Fruit fly (Drosophila melanogaster): Measurements from ENCODE around the gene Pex12.
A peak's percentile ranks its signal among the peaks of the same experiment; 100 is the strongest.

Pex12 gene

dm6 chr2L:815785-816389, at the start of gene Pex12, which contains the start of gene Saf6:
TSS of gene Pex12 (plus strand) at chr2L:815993.
TSS of gene Saf6 (minus strand) at chr2L:815950.
- TF ChIP-seq abd-A (tag; optimal IDR thresholded peaks at IDR 0.05) (no peak), HHEX (GFP tag; optimal IDR thresholded peaks at IDR 0.05) (no peak), CG17328 (GFP tag; IDR thresholded peaks at IDR 0.05) (no peak), CG1233 (GFP tag; optimal IDR thresholded peaks at IDR 0.05) (no peak), Poxn (GFP tag; IDR thresholded peaks at IDR 0.05) (no peak), CG4820 (GFP tag; optimal IDR thresholded peaks at IDR 0.05) (no peak), Sin3A (optimal IDR thresholded peaks at IDR 0.05) (peak; percentile 16), CG3726 (GFP tag; IDR thresholded peaks at IDR 0.05) (no peak), so (GFP tag; IDR thresholded peaks at IDR 0.05) (no peak), odd (GFP tag; optimal IDR thresholded peaks at IDR 0.05) (no peak), Trl (optimal IDR thresholded peaks at IDR 0.05) (no peak), Trl (GFP tag; optimal IDR thresholded peaks at IDR 0.05) (no peak), CG12299 (tag; optimal IDR thresholded peaks at IDR 0.05) (no peak), klu (GFP tag; IDR thresholded peaks at IDR 0.05) (no peak), gem (tag; optimal IDR thresholded peaks at IDR 0.05) (no peak), CG34422 (GFP tag; IDR thresholded peaks at IDR 0.05) (no peak), sim (GFP tag; IDR thresholded peaks at IDR 0.05) (no peak), Doc2 (GFP tag; IDR thresholded peaks at IDR 0.05) (no peak), lilli (GFP tag; optimal IDR thresholded peaks at IDR 0.05) (no peak), ash1 (GFP tag; optimal IDR thresholded peaks at IDR 0.05) (no peak), CG18476 (GFP tag; optimal IDR thresholded peaks at IDR 0.05) (no peak), Hand (GFP tag; optimal IDR thresholded peaks at IDR 0.05) (no peak), Max (GFP tag; optimal IDR thresholded peaks at IDR 0.05) (no peak), CG18599 (GFP tag; optimal IDR thresholded peaks at IDR 0.05) (no peak), psq (GFP tag; optimal IDR thresholded peaks at IDR 0.05) (no peak), ci (GFP tag; IDR thresholded peaks at IDR 0.05) (0 out of 3 replicates have a peak, but pooled peaks have one; percentile 12), B-H1 (GFP tag; IDR thresholded peaks at IDR 0.05) (no peak), Med (GFP tag) (peak; percentile 75), sens-2 (GFP tag; IDR thresholded peaks at IDR 0.05) (no peak), ftz-f1 (GFP tag; optimal IDR thresholded peaks at IDR 0.05) (no peak), HmgZ (tag; optimal IDR thresholded peaks at IDR 0.05) (peak; percentile 37), H15 (GFP tag; IDR thresholded peaks at IDR 0.05) (no peak), CG13624 (GFP tag; optimal IDR thresholded peaks at IDR 0.05) (no peak), CG10979 (tag; optimal IDR thresholded peaks at IDR 0.05) (peak; percentile 26), Dad (GFP tag; optimal IDR thresholded peaks at IDR 0.05) (no peak), CG8388 (GFP tag; optimal IDR thresholded peaks at IDR 0.05) (no peak), jumu (GFP tag; optimal IDR thresholded peaks at IDR 0.05) (no peak), toy (GFP tag; IDR thresholded peaks at IDR 0.05) (no peak), Scr (GFP tag; IDR thresholded peaks at IDR 0.05; ENCODE audit: partially characterized antibody) (peak; percentile 83), CG34224 (GFP tag; IDR thresholded peaks at IDR 0.05; ENCODE audit: partially characterized antibody) (peak; percentile 91), peb (GFP tag; IDR thresholded peaks at IDR 0.05) (no peak), esg (GFP tag; conservative IDR thresholded peaks at IDR 0.05) (no peak), CG9876 (GFP tag; optimal IDR thresholded peaks at IDR 0.05) (no peak), Pdp1 (GFP tag; optimal IDR thresholded peaks at IDR 0.05) (peak in 1 of 2 experiments; percentile 21), CG6689 (GFP tag; IDR thresholded peaks at IDR 0.05) (no peak), dimm (GFP tag; IDR thresholded peaks at IDR 0.05) (no peak), CG11456 (GFP tag; IDR thresholded peaks at IDR 0.05) (no peak), zen2 (GFP tag; IDR thresholded peaks at IDR 0.05; ENCODE audit: partially characterized antibody) (peak; percentile 85), CG10366 (GFP tag; IDR thresholded peaks at IDR 0.05) (no peak), aop (GFP tag; IDR thresholded peaks at IDR 0.05) (no peak), CG3847 (GFP tag; IDR thresholded peaks at IDR 0.05) (no peak), CG16779 (GFP tag; IDR thresholded peaks at IDR 0.05) (no peak), Oaz (GFP tag; IDR thresholded peaks at IDR 0.05) (no peak)
